Fruit fly (Drosophila melanogaster): Measurements from ENCODE around the gene CG42792.
A peak's percentile ranks its signal among the peaks of the same experiment; 100 is the strongest.

The CG42792 gene

DNA sequence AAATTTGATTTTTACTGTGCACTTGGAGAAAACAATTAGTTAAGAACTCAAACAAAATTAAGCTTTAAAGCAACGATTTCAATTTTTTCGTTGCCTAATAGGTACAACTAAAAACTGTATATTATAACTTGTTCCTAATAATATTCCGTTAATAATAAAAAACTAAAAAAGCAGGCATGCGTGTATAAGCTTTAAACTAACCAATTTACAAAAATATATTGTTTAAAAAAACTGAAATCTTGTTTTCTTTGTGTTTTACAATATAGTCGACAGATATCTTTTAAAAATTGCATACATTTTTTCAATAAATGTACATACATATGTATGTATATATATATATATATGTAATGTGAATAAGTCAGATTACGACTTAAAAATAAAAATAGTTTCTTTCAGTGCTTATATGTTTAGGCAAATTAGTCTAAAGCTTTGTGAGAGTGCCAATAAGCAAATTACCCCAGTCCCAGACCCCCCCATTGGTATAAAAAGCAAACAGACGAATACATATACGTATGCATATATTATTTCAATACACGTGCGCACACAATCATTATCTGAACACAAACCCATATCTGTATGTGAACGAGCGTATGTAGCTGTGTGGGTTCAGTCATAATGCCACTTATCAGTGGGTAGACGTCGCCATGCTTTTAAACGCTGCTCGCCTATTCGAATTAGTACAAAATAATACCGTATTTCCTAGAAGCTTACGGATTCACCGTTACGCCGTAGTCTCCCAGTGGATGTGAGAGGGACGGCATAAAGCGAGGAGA lies 47.8 kb upstream of the CG42792 start (continued):
- no peak for TF ChIP-seq CG6808 (GFP tag; optimal IDR thresholded peaks at IDR 0.05)
- no peak for TF ChIP-seq CG8632 (GFP tag; optimal IDR thresholded peaks at IDR 0.05)
- no peak for TF ChIP-seq CG3032 (tag; optimal IDR thresholded peaks at IDR 0.05)
- peak; percentile 0 for TF ChIP-seq cyc (GFP tag; optimal IDR thresholded peaks at IDR 0.05)
- peak; percentile 8; the same call in 1 of the 3 replicates for TF ChIP-seq eg (GFP tag; IDR thresholded peaks at IDR 0.05)
- no peak for TF ChIP-seq CG6276 (GFP tag; optimal IDR thresholded peaks at IDR 0.05)
- TF ChIP-seq vri (GFP tag; optimal IDR thresholded peaks at IDR 0.05), result peak; percentile 96
- no peak for TF ChIP-seq fd59A (GFP tag; optimal IDR thresholded peaks at IDR 0.05)
- no peak for TF ChIP-seq pdm3 (GFP tag; optimal IDR thresholded peaks at IDR 0.05)
- TF ChIP-seq Eip75B (GFP tag; optimal IDR thresholded peaks at IDR 0.05), result no peak
- TF ChIP-seq CG4318 (GFP tag; optimal IDR thresholded peaks at IDR 0.05), result no peak
- peak; percentile 90 for TF ChIP-seq svp (GFP tag)
- peak; percentile 9 for TF ChIP-seq OdsH (GFP tag; optimal IDR thresholded peaks at IDR 0.05)
- TF ChIP-seq salr (GFP tag; optimal IDR thresholded peaks at IDR 0.05), result no peak
- TF ChIP-seq CG34406 (GFP tag; optimal IDR thresholded peaks at IDR 0.05), result peak; percentile 29
- no peak for TF ChIP-seq CG10669 (GFP tag; optimal IDR thresholded peaks at IDR 0.05)
- no peak for TF ChIP-seq spab (GFP tag; optimal IDR thresholded peaks at IDR 0.05)
- TF ChIP-seq Ets21C (GFP tag; optimal IDR thresholded peaks at IDR 0.05), result no peak

DNA sequence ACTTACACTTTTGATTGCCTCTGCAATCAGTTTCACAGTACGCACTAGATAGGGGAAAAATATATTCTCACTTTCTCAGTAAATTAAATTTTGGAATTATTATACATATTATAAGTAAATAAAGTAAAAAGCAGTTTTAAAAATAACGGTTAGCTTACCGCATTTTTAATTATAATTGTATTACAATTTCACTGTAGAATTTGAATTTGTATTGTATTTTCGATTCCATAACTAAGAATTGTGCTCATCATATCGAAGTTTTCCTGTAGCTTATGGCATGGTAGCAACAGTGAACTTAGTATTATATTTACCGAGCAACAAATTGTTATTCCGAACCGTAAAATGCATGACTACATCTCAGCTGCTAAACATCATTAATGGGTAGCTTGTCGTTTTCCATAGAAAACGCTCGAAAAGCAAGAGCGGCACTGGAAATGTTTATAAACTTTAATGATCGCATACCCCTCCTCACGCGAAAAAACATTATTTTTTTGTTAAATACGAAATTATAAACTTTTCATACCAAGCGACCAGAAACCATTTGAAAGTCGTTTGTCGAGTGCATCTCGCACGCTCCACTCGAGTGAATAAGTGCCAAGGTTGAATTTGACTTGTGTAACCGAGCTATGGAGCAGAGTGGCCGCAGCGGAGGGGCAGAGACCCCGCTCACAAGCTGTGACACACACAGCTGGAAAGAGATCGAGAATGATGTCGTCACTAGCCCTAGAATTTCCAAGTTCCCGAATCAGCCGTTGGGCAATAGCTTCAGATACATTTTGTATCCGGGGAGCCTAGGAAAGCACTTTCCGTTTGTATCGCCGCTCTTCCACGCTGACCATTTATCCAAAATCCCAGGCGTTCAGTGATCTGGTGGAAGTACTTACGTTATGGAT lies 47.0 kb upstream of the CG42792 start:
- TF ChIP-seq CG8319 (GFP tag; optimal IDR thresholded peaks at IDR 0.05) (peak; percentile 68), Sox15 (GFP tag; optimal IDR thresholded peaks at IDR 0.05) (peak; percentile 77), Lpt (GFP tag; optimal IDR thresholded peaks at IDR 0.05) (peak; percentile 54), CG6163 (GFP tag; IDR thresholded peaks at IDR 0.05) (peak; percentile 62; the same call in 2 of the 3 replicates), Hr39 (GFP tag; optimal IDR thresholded peaks at IDR 0.05) (peak; percentile 77), Sox102F (GFP tag; optimal IDR thresholded peaks at IDR 0.05) (peak; percentile 39), fkh (GFP tag; optimal IDR thresholded peaks at IDR 0.05) (peak; percentile 90), CG3919 (GFP tag; optimal IDR thresholded peaks at IDR 0.05) (peak; percentile 69), CG32006 (GFP tag; optimal IDR thresholded peaks at IDR 0.05) (peak; percentile 86), salr (GFP tag; optimal IDR thresholded peaks at IDR 0.05) (peak in 1 of 2 experiments; percentile 79), OdsH (GFP tag; optimal IDR thresholded peaks at IDR 0.05) (peak; percentile 91), Smox (GFP tag; optimal IDR thresholded peaks at IDR 0.05) (peak; percentile 69), CG10669 (GFP tag; optimal IDR thresholded peaks at IDR 0.05) (peak; percentile 56), dac (GFP tag; optimal IDR thresholded peaks at IDR 0.05) (peak; percentile 49), CG11902 (GFP tag; optimal IDR thresholded peaks at IDR 0.05) (peak; percentile 75), vri (GFP tag; optimal IDR thresholded peaks at IDR 0.05) (peak; percentile 99), CG4318 (GFP tag; optimal IDR thresholded peaks at IDR 0.05) (peak; percentile 70), lz (GFP tag; optimal IDR thresholded peaks at IDR 0.05) (peak; percentile 69), CG6854 (GFP tag; optimal IDR thresholded peaks at IDR 0.05) (no peak), CG15336 (GFP tag; IDR thresholded peaks at IDR 0.05) (peak; percentile 88), Eip93F (GFP tag; optimal IDR thresholded peaks at IDR 0.05) (no peak), CG11294 (GFP tag; IDR thresholded peaks at IDR 0.05) (peak; percentile 80; the same call in 1 of the 2 replicates), pdm3 (GFP tag; optimal IDR thresholded peaks at IDR 0.05) (peak; percentile 67), achi (GFP tag; optimal IDR thresholded peaks at IDR 0.05) (peak; percentile 88), Met (GFP tag; optimal IDR thresholded peaks at IDR 0.05) (peak; percentile 19), CG3032 (tag; optimal IDR thresholded peaks at IDR 0.05) (peak; percentile 69), topi (GFP tag; optimal IDR thresholded peaks at IDR 0.05) (peak; percentile 68), Hr4 (GFP tag; optimal IDR thresholded peaks at IDR 0.05) (peak; percentile 90), CG6792 (GFP tag; optimal IDR thresholded peaks at IDR 0.05) (peak; percentile 78), Blimp-1 (GFP tag; optimal IDR thresholded peaks at IDR 0.05) (no peak), esn (GFP tag; optimal IDR thresholded peaks at IDR 0.05) (peak; percentile 84), Eip75B (GFP tag; optimal IDR thresholded peaks at IDR 0.05) (no peak), CG1621 (tag; optimal IDR thresholded peaks at IDR 0.05) (no peak), eg (GFP tag; IDR thresholded peaks at IDR 0.05) (peak; percentile 87), svp (GFP tag) (peak; percentile 49), CG16779 (tag; optimal IDR thresholded peaks at IDR 0.05) (peak; percentile 59), CG31627 (GFP tag; optimal IDR thresholded peaks at IDR 0.05) (peak; percentile 65)
